Worm (Caenorhabditis elegans): ENCODE results near the gene slc-17.8.

- peak; percentile 86 for TF ChIP-seq hlh-1 (tag; optimal IDR thresholded peaks at IDR 0.05)
- peak; percentile 38 for TF ChIP-seq lsy-2 (tag; optimal IDR thresholded peaks at IDR 0.05)
- TF ChIP-seq ces-1 (GFP tag; optimal IDR thresholded peaks at IDR 0.05), result peak; percentile 73
- TF ChIP-seq lin-13 (tag; optimal IDR thresholded peaks at IDR 0.05), result peak; percentile 92
- no peak for TF ChIP-seq snpc-4 (tag; optimal IDR thresholded peaks at IDR 0.05)
- TF ChIP-seq nhr-28 (tag; optimal IDR thresholded peaks at IDR 0.05), result peak; percentile 95
- TF ChIP-seq mep-1 (tag; optimal IDR thresholded peaks at IDR 0.05), result peak; percentile 88
- peak; percentile 88 for TF ChIP-seq ztf-11 (tag; optimal IDR thresholded peaks at IDR 0.05)
- TF ChIP-seq elt-3 (tag; optimal IDR thresholded peaks at IDR 0.05), result peak; percentile 92
These were observed 45.0 kb downstream of the slc-17.8 start for ce11 chrV:8500348-8500747.
